Worm (Caenorhabditis elegans): ENCODE data around the gene T28A11.3.

The T28A11.3 gene

DNA sequence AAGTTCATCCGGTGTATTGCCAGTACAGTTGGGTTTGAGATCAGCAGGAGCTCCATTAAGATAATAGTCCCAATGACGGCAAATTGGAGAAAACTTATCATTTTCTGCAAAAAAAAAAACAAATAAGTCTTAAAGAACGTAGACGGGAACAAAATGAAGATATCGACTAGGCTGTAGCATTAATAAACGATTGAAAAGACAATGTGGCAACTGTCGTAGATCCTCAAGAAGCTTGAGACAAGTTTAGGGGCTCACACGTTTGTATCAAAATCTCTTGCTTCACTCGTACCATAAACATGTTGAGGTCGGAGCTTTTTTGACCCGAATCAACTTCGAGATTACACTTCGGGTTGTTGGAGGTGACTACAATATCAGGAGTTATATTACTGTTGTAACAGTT lies 44.9 kb downstream of the T28A11.3 start, which contains the start of gene F35F10.14:
TSS of gene F35F10.14 (minus strand) at position 101 of the 400 bp plus-strand sequence.
- no peak for TF ChIP-seq elt-1 (tag; optimal IDR thresholded peaks at IDR 0.05; ENCODE audit: borderline replicate concordance, insufficient read depth)
- TF ChIP-seq nhr-76 (tag; optimal IDR thresholded peaks at IDR 0.05): no peak
- TF ChIP-seq M03D4.4 (tag; optimal IDR thresholded peaks at IDR 0.05): no peak
- TF ChIP-seq drap-1 (GFP tag; optimal IDR thresholded peaks at IDR 0.05): no peak
- no peak for TF ChIP-seq snpc-4 (tag; optimal IDR thresholded peaks at IDR 0.05)

DNA sequence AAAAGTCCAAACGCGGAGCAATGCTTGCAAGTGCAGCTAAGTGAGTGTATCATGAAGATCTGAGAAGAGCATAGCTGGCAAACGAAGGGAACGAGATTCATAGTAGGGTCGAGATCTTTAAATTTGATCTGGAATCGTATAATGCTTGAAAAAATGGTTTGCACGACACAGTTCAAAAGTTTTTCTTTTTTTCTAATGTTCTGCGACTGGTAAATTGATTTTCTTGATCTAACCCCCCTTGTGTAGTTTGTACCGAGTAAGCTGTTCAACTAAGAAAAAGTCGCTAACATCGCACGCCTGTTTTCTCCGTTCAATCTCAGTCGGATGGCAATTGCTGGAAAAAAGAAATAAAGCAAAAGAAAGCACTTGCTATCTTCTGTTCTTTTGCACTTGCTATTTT lies 45.3 kb downstream of the T28A11.3 start, which contains the start of gene C17B7.14:
TSS of gene C17B7.14 (minus strand) at position 101 of the 400 bp plus-strand sequence.
- no peak for TF ChIP-seq nhr-2 (tag; optimal IDR thresholded peaks at IDR 0.05)
- no peak for TF ChIP-seq ceh-43 (GFP tag; optimal IDR thresholded peaks at IDR 0.05)
- TF ChIP-seq mls-2 (tag; optimal IDR thresholded peaks at IDR 0.05): no peak
- TF ChIP-seq nhr-12 (tag; optimal IDR thresholded peaks at IDR 0.05): no peak

- no peak for TF ChIP-seq nhr-28 (tag; optimal IDR thresholded peaks at IDR 0.05)
- TF ChIP-seq flh-1 (GFP tag; optimal IDR thresholded peaks at IDR 0.05): no peak
- TF ChIP-seq snpc-4 (tag; optimal IDR thresholded peaks at IDR 0.05): no peak
These were observed 49.0 kb downstream of the T28A11.3 start, which contains the start of gene C17B7.8 for ce11 chrV:3324178-3324577. TSS of gene C17B7.8 (minus strand) at chrV:3324278.

Data from whole organism, mixed stage, embryonic.